Worm (Caenorhabditis elegans) whole organism, L1 larva: ENCODE measurements around the gene zif-1.

ENCODE experiments used
- C04F5.9 ChIP-seq: sonication (generic microtip); optimal IDR thresholded peaks from 2 replicates; lab custom pipeline; 2016; ENCODE audit warnings: missing genetic modification characterization, missing compliant biosample characterization
- C16A3.4 ChIP-seq: fragments of 150-350 bp; optimal IDR thresholded peaks from 2 replicates; lab custom pipeline; 2014; ENCODE audit warnings: missing biosample characterization, missing genetic modification characterization
- C34B4.2 ChIP-seq: sonication (generic microtip); optimal IDR thresholded peaks from 2 replicates; lab custom pipeline; 2017; ENCODE audit warnings: mild to moderate bottlenecking, missing genetic modification characterization, missing compliant biosample characterization
- F16B12.6 ChIP-seq: fragments of 150-350 bp; optimal IDR thresholded peaks from 2 replicates; lab custom pipeline; 2014; ENCODE audit warnings: missing biosample characterization, missing genetic modification characterization
- alr-1 ChIP-seq: fragments of 200-800 bp; sonication (Bioruptor generic); optimal IDR thresholded peaks from 2 replicates; lab custom pipeline; 2018; ENCODE audit warnings: borderline replicate concordance, mild to moderate bottlenecking, missing genetic modification characterization, missing compliant biosample characterization
- ama-1 ChIP-seq: fragments of 150-350 bp; optimal IDR thresholded peaks from 2 replicates; lab custom pipeline; 2014
- blmp-1 ChIP-seq: fragments of 150-350 bp; optimal IDR thresholded peaks from 2 replicates; lab custom pipeline; 2014; ENCODE audit warnings: missing biosample characterization, missing genetic modification characterization
- ceh-63 ChIP-seq: fragments of 200-800 bp; sonication (Bioruptor generic); optimal IDR thresholded peaks from 2 replicates; lab custom pipeline; 2018; ENCODE audit warnings: mild to moderate bottlenecking, missing genetic modification characterization, missing compliant biosample characterization
- ceh-82 ChIP-seq, 3 experiments: fragments of 150-350 bp in 1 of 3; sonication (generic microtip) in 2 of 3; optimal IDR thresholded peaks; 2 replicates each; lab custom pipeline; 2014 to 2017; ENCODE audit warnings: missing biosample characterization in 3 of 3, missing genetic modification characterization in 3 of 3
- dsc-1 ChIP-seq: sonication (generic microtip); optimal IDR thresholded peaks from 2 replicates; lab custom pipeline; 2016; ENCODE audit warnings: mild to moderate bottlenecking, missing genetic modification characterization, missing compliant biosample characterization
- efl-1 ChIP-seq, 4 experiments: fragments of 150-350 bp; optimal IDR thresholded peaks in 3 of 4; peaks in 1 of 4; 1 replicate in 1 of 4; 2 replicates in 3 of 4; lab custom pipeline; 2014; ENCODE audit warnings: missing biosample characterization in 2 of 4, missing genetic modification characterization in 2 of 4, missing genetic modification reagents in 2 of 4
- efl-3 ChIP-seq: fragments of 200-800 bp; sonication (Bioruptor generic); optimal IDR thresholded peaks from 2 replicates; lab custom pipeline; 2018; ENCODE audit warnings: mild to moderate bottlenecking, missing genetic modification characterization, missing compliant biosample characterization
- egl-13 ChIP-seq: sonication (generic microtip); optimal IDR thresholded peaks from 2 replicates; lab custom pipeline; 2016; ENCODE audit warnings: missing genotype, missing genetic modification reagents, missing genetic modification characterization, missing compliant biosample characterization
- egl-27 ChIP-seq, 2 experiments: fragments of 150-350 bp in 1 of 2; sonication (generic microtip); optimal IDR thresholded peaks; 3 replicates each; lab custom pipeline; 2017 to 2018; ENCODE audit warnings: missing biosample characterization in 2 of 2, missing genetic modification characterization in 2 of 2, missing genetic modification reagents in 2 of 2
- elt-2 ChIP-seq: sonication (generic microtip); optimal IDR thresholded peaks from 2 replicates; lab custom pipeline; 2016; ENCODE audit warnings: missing genetic modification characterization, mild to moderate bottlenecking, inconsistent platforms, missing compliant biosample characterization, missing genetic modification reagents
- elt-3 ChIP-seq, 6 experiments: fragments of 150-350 bp in 1 of 6; sonication (generic microtip); optimal IDR thresholded peaks; 2 replicates each; lab custom pipeline; 2017 to 2018; ENCODE audit warnings: missing biosample characterization in 6 of 6, missing genetic modification characterization in 6 of 6, inconsistent platforms in 1 of 6
- fkh-4 ChIP-seq: sonication (generic microtip); optimal IDR thresholded peaks from 2 replicates; lab custom pipeline; 2016; ENCODE audit warnings: missing compliant biosample characterization, missing genetic modification characterization, borderline replicate concordance
- fkh-8 ChIP-seq: sonication (generic microtip); optimal IDR thresholded peaks from 2 replicates; lab custom pipeline; 2016; ENCODE audit warnings: mild to moderate bottlenecking, missing genetic modification characterization, missing compliant biosample characterization
- grh-1 ChIP-seq: fragments of 200-800 bp; sonication (Bioruptor generic); IDR thresholded peaks from 2 replicates; pipeline ENCODE4 v1.3.6; 2022; ENCODE audit warnings: missing genetic modification reagents, missing genetic modification characterization, missing compliant biosample characterization
- hlh-17 ChIP-seq: fragments of 200-800 bp; sonication (Bioruptor generic); optimal IDR thresholded peaks from 2 replicates; lab custom pipeline; 2018; ENCODE audit warnings: missing genetic modification characterization, mild to moderate bottlenecking, missing compliant biosample characterization, moderate library complexity, borderline replicate concordance
- hpl-2 ChIP-seq: fragments of 150-350 bp; optimal IDR thresholded peaks from 2 replicates; lab custom pipeline; 2014; ENCODE audit warnings: missing biosample characterization, missing genetic modification reagents, missing genetic modification characterization
- irx-1 ChIP-seq: sonication (generic microtip); optimal IDR thresholded peaks from 2 replicates; lab custom pipeline; 2016; ENCODE audit warnings: missing genetic modification characterization, missing compliant biosample characterization
- lin-13 ChIP-seq: fragments of 150-350 bp; optimal IDR thresholded peaks from 2 replicates; lab custom pipeline; 2014; ENCODE audit warnings: missing biosample characterization, missing genetic modification reagents, missing genetic modification characterization
- lin-14 ChIP-seq: fragments of 200-800 bp; sonication (Bioruptor generic); optimal IDR thresholded peaks from 2 replicates; lab custom pipeline; 2018; ENCODE audit warnings: mild to moderate bottlenecking, missing genetic modification characterization, moderate library complexity, missing compliant biosample characterization
- lin-15B ChIP-seq: fragments of 150-350 bp; sonication (generic microtip); optimal IDR thresholded peaks from 3 replicates; lab custom pipeline; 2014; ENCODE audit warnings: missing biosample characterization, missing genetic modification characterization
- lin-35 ChIP-seq, 2 experiments: fragments of 150-350 bp; optimal IDR thresholded peaks; 2 replicates each; lab custom pipeline; 2014; ENCODE audit warnings: missing biosample characterization in 2 of 2, missing genetic modification characterization in 2 of 2, missing genetic modification reagents in 2 of 2
- lin-39 ChIP-seq: fragments of 150-350 bp; optimal IDR thresholded peaks from 2 replicates; lab custom pipeline; 2014; ENCODE audit warnings: missing biosample characterization, missing genetic modification reagents, missing genetic modification characterization
- lir-3 ChIP-seq: sonication (generic microtip); optimal IDR thresholded peaks from 2 replicates; lab custom pipeline; 2016; ENCODE audit warnings: mild to moderate bottlenecking, missing genetic modification characterization, moderate library complexity, missing compliant biosample characterization; ENCODE audit not compliant: poor library complexity
- mab-9 ChIP-seq: fragments of 200-800 bp; sonication (Bioruptor generic); IDR thresholded peaks from 2 replicates; pipeline ENCODE4 v1.3.6; 2022; ENCODE audit warnings: missing genetic modification reagents, missing genetic modification characterization, missing compliant biosample characterization
- mdl-1 ChIP-seq, 2 experiments: fragments of 150-350 bp; optimal IDR thresholded peaks; 2 replicates each; lab custom pipeline; 2014 to 2017; ENCODE audit warnings: missing biosample characterization in 2 of 2, missing genetic modification characterization in 2 of 2, inconsistent platforms in 1 of 2
- mef-2 ChIP-seq: fragments of 150-350 bp; optimal IDR thresholded peaks from 2 replicates; lab custom pipeline; 2014; ENCODE audit warnings: missing biosample characterization, missing genetic modification characterization
- nhr-11 ChIP-seq: fragments of 150-350 bp; optimal IDR thresholded peaks from 2 replicates; lab custom pipeline; 2014; ENCODE audit warnings: missing biosample characterization, missing genetic modification characterization
- nhr-20 ChIP-seq: sonication (generic microtip); optimal IDR thresholded peaks from 2 replicates; lab custom pipeline; 2016; ENCODE audit warnings: mild to moderate bottlenecking, missing genetic modification characterization, missing compliant biosample characterization
- nhr-237 ChIP-seq: fragments of 150-350 bp; optimal IDR thresholded peaks from 2 replicates; lab custom pipeline; 2014; ENCODE audit warnings: missing biosample characterization, missing genetic modification characterization
- nhr-28 ChIP-seq: fragments of 150-350 bp; optimal IDR thresholded peaks from 2 replicates; lab custom pipeline; 2014; ENCODE audit warnings: missing biosample characterization, missing genetic modification characterization
- nhr-84 ChIP-seq: sonication (generic microtip); optimal IDR thresholded peaks from 2 replicates; lab custom pipeline; 2017; ENCODE audit warnings: missing biosample characterization, missing genetic modification characterization
- nhr-85 ChIP-seq: sonication (generic microtip); peaks from one replicate; lab custom pipeline; 2016; ENCODE audit warnings: missing genetic modification characterization, inconsistent platforms, missing compliant biosample characterization
- pag-3 ChIP-seq: sonication (generic microtip); optimal IDR thresholded peaks from 2 replicates; lab custom pipeline; 2017; ENCODE audit warnings: missing genetic modification characterization, mild to moderate bottlenecking, missing compliant biosample characterization, antibody characterized with exemption, borderline replicate concordance; ENCODE audit not compliant: insufficient read depth
- pax-3 ChIP-seq: fragments of 200-800 bp; sonication (Bioruptor generic); optimal IDR thresholded peaks from 2 replicates; lab custom pipeline; 2018; ENCODE audit warnings: mild to moderate bottlenecking, missing genetic modification characterization, moderate library complexity, missing compliant biosample characterization
- rnt-1 ChIP-seq: sonication (generic microtip); optimal IDR thresholded peaks from 2 replicates; lab custom pipeline; 2016; ENCODE audit warnings: mild to moderate bottlenecking, missing genetic modification characterization, moderate library complexity, missing compliant biosample characterization
- skn-1 ChIP-seq: fragments of 150-350 bp; optimal IDR thresholded peaks from 2 replicates; lab custom pipeline; 2014; ENCODE audit warnings: missing biosample characterization, missing genetic modification characterization
- sox-4 ChIP-seq: sonication (generic microtip); optimal IDR thresholded peaks from 2 replicates; lab custom pipeline; 2016; ENCODE audit warnings: missing genetic modification characterization, missing compliant biosample characterization
- tbx-2 ChIP-seq: sonication (generic microtip); optimal IDR thresholded peaks from 2 replicates; lab custom pipeline; 2016; ENCODE audit warnings: missing genetic modification characterization, missing compliant biosample characterization
- tlp-1 ChIP-seq: fragments of 150-350 bp; optimal IDR thresholded peaks from 2 replicates; lab custom pipeline; 2014; ENCODE audit warnings: missing biosample characterization, missing genetic modification characterization
- unc-62 ChIP-seq: fragments of 150-350 bp; optimal IDR thresholded peaks from 2 replicates; lab custom pipeline; 2014; ENCODE audit warnings: missing biosample characterization, missing genetic modification reagents, missing genetic modification characterization
- unc-86 ChIP-seq: sonication (generic microtip); optimal IDR thresholded peaks from 2 replicates; lab custom pipeline; 2016; ENCODE audit warnings: missing genetic modification characterization, missing compliant biosample characterization
- unc-98 ChIP-seq: fragments of 200-800 bp; sonication (Bioruptor generic); IDR thresholded peaks from 2 replicates; pipeline ENCODE4 v1.3.6; 2022; ENCODE audit warnings: missing genetic modification characterization, missing compliant biosample characterization
- xbp-1 ChIP-seq: sonication (generic microtip); optimal IDR thresholded peaks from 2 replicates; lab custom pipeline; 2016; ENCODE audit warnings: missing genetic modification characterization, missing compliant biosample characterization
- zag-1 ChIP-seq: fragments of 150-350 bp; optimal IDR thresholded peaks from 2 replicates; lab custom pipeline; 2014; ENCODE audit warnings: missing biosample characterization, missing genetic modification characterization
- zip-4 ChIP-seq: fragments of 200-800 bp; sonication (Bioruptor generic); optimal IDR thresholded peaks from 2 replicates; lab custom pipeline; 2018; ENCODE audit warnings: mild to moderate bottlenecking, missing genetic modification characterization, moderate library complexity, missing compliant biosample characterization
- ztf-4 ChIP-seq: fragments of 150-350 bp; optimal IDR thresholded peaks from 2 replicates; lab custom pipeline; 2014; ENCODE audit warnings: missing biosample characterization, missing genetic modification characterization

The zif-1 gene

ce11 chrIII:8971255-8972020, 31.1 kb upstream of the zif-1 start, which contains the start of the genes eif-3.D and R08D7.4 (continued):
- TF ChIP-seq mdl-1 (tag; optimal IDR thresholded peaks at IDR 0.05; lab: Kevin White, UChicago) (peak in 1 of 2 experiments; percentile 56), dsc-1 (tag; lab: Kevin White, UChicago) (peak; percentile 60), nhr-237 (tag; lab: Kevin White, UChicago) (no peak), lir-3 (tag; lab: Kevin White, UChicago) (peak; percentile 47), nhr-20 (peak; percentile 70), alr-1 (tag; lab: Kevin White, UChicago) (peak; percentile 91), C16A3.4 (peak; percentile 63), unc-62 (no peak), irx-1 (tag; lab: Kevin White, UChicago) (peak; percentile 64), blmp-1 (tag; lab: Kevin White, UChicago) (no peak), C34B4.2 (tag; lab: Kevin White, UChicago) (no peak), egl-13 (tag; lab: Kevin White, UChicago) (no peak), lin-15B (tag; lab: Kevin White, UChicago) (no peak), fkh-8 (no peak), elt-3 (tag; optimal IDR thresholded peaks at IDR 0.05; lab: Kevin White, UChicago) (peak in 2 of 6 experiments; percentile 20 to 29), lin-13 (GFP tag; lab: Kevin White, UChicago) (peak; percentile 57), egl-27 (tag; optimal IDR thresholded peaks at IDR 0.05; lab: Kevin White, UChicago) (no peak), mef-2 (tag; lab: Kevin White, UChicago) (no peak), lin-39 (tag; lab: Kevin White, UChicago) (peak; percentile 60), pax-3 (no peak), ama-1 (lab: Kevin White, UChicago) (no peak), rnt-1 (tag; lab: Kevin White, UChicago) (peak; percentile 88), efl-1 (optimal IDR thresholded peaks at IDR 0.05; lab: Kevin White, UChicago) (peak; percentile 67 to 78), efl-1 (GFP tag; optimal IDR thresholded peaks at IDR 0.05 in 1 of 2; lab: Kevin White, UChicago) (peak; percentile 69 to 96), hlh-17 (GFP tag; lab: Kevin White, UChicago) (no peak), sox-4 (tag; lab: Kevin White, UChicago) (no peak), nhr-85 (peak; percentile 74), lin-14 (GFP tag; lab: Kevin White, UChicago) (peak; percentile 52), elt-2 (no peak), pag-3 (tag; lab: Kevin White, UChicago) (no peak), F16B12.6 (tag; lab: Kevin White, UChicago) (peak; percentile 54), tlp-1 (tag; lab: Kevin White, UChicago) (no peak), unc-86 (tag; lab: Kevin White, UChicago) (peak; percentile 55), lin-35 (GFP tag; optimal IDR thresholded peaks at IDR 0.05; lab: Kevin White, UChicago) (peak; percentile 71 to 81), skn-1 (peak; percentile 50), nhr-11 (tag; lab: Kevin White, UChicago) (no peak), xbp-1 (tag; lab: Kevin White, UChicago) (peak; percentile 59), efl-3 (no peak), fkh-4 (tag; lab: Kevin White, UChicago) (peak; percentile 5), nhr-84 (tag; lab: Kevin White, UChicago) (no peak), mab-9 (no peak), hpl-2 (GFP tag; lab: Kevin White, UChicago) (no peak), ceh-63 (GFP tag; lab: Kevin White, UChicago) (no peak), grh-1 (GFP tag; lab: Robert Waterston, UW) (no peak), zip-4 (peak; percentile 43), C04F5.9 (tag; lab: Kevin White, UChicago) (peak; percentile 70), ztf-4 (peak; percentile 22), tbx-2 (peak; percentile 55), nhr-28 (no peak), zag-1 (no peak), ceh-82 (tag; optimal IDR thresholded peaks at IDR 0.05; lab: Kevin White, UChicago) (peak; percentile 43 to 59 (median 53)), unc-98 (GFP tag; lab: Robert Waterston, UW) (no peak)
